Worm (Caenorhabditis elegans): ENCODE results near the gene nhr-59.
A peak's percentile ranks its signal among the peaks of the same experiment; 100 is the strongest.

The nhr-59 gene

ce11 chrV:2308246-2308645 is 30.2 kb upstream of the nhr-59 start:
- TF ChIP-seq jun-1 (tag; optimal IDR thresholded peaks at IDR 0.05) (peak; percentile 46), fkh-2 (tag; optimal IDR thresholded peaks at IDR 0.05) (no peak), pqm-1 (tag; optimal IDR thresholded peaks at IDR 0.05) (peak; percentile 44), ceh-16 (tag; optimal IDR thresholded peaks at IDR 0.05) (no peak), elt-2 (tag; optimal IDR thresholded peaks at IDR 0.05) (peak; percentile 99)

- TF ChIP-seq elt-3 (tag; optimal IDR thresholded peaks at IDR 0.05) (no peak), hmg-11 (tag; optimal IDR thresholded peaks at IDR 0.05) (no peak), ceh-9 (tag; optimal IDR thresholded peaks at IDR 0.05) (no peak), skn-1 (tag; optimal IDR thresholded peaks at IDR 0.05) (no peak), lin-15B (tag; optimal IDR thresholded peaks at IDR 0.05) (no peak), nhr-237 (tag; optimal IDR thresholded peaks at IDR 0.05) (no peak), ztf-4 (tag; optimal IDR thresholded peaks at IDR 0.05) (no peak), lin-39 (tag; optimal IDR thresholded peaks at IDR 0.05) (no peak), ceh-16 (tag; optimal IDR thresholded peaks at IDR 0.05) (no peak), nhr-28 (tag; optimal IDR thresholded peaks at IDR 0.05) (no peak), jun-1 (tag; optimal IDR thresholded peaks at IDR 0.05) (no peak), pqm-1 (tag; optimal IDR thresholded peaks at IDR 0.05) (no peak), elt-2 (tag; optimal IDR thresholded peaks at IDR 0.05) (no peak), lsy-12 (tag; optimal IDR thresholded peaks at IDR 0.05) (no peak), ztf-11 (tag; optimal IDR thresholded peaks at IDR 0.05) (no peak)
Measured at ce11 chrV:2306383-2306782, 28.3 kb upstream of the nhr-59 start.

ce11 chrV:2303775-2304174 is 25.7 kb upstream of the nhr-59 start, which contains the start of gene irld-15:
Gene irld-15 (minus strand): TSS chrV:2303875.
- TF ChIP-seq nhr-23 (tag; optimal IDR thresholded peaks at IDR 0.05) (no peak), nfya-1 (tag; optimal IDR thresholded peaks at IDR 0.05; ENCODE audit: insufficient read depth) (no peak), tbx-2 (tag; optimal IDR thresholded peaks at IDR 0.05) (no peak), fos-1 (tag; optimal IDR thresholded peaks at IDR 0.05) (no peak), aly-2 (tag; optimal IDR thresholded peaks at IDR 0.05) (no peak), fkh-2 (tag; optimal IDR thresholded peaks at IDR 0.05) (no peak)

ce11 chrV:2300905-2301304 is 22.8 kb upstream of the nhr-59 start, which contains the start of gene Y19D10B.8:
Gene Y19D10B.8 (minus strand): TSS chrV:2301005.
- TF ChIP-seq ceh-28 (tag; optimal IDR thresholded peaks at IDR 0.05), result no peak
- no peak for TF ChIP-seq nhr-25 (tag; optimal IDR thresholded peaks at IDR 0.05)
- no peak for TF ChIP-seq jun-1 (tag; optimal IDR thresholded peaks at IDR 0.05)
- no peak for TF ChIP-seq skn-1 (tag; optimal IDR thresholded peaks at IDR 0.05)
- TF ChIP-seq ztf-4 (tag; optimal IDR thresholded peaks at IDR 0.05), result no peak
- TF ChIP-seq ztf-11 (tag; optimal IDR thresholded peaks at IDR 0.05), result no peak
- no peak for TF ChIP-seq daf-12 (tag; optimal IDR thresholded peaks at IDR 0.05)
- TF ChIP-seq nhr-11 (tag; optimal IDR thresholded peaks at IDR 0.05), result no peak
- TF ChIP-seq fkh-10 (GFP tag; optimal IDR thresholded peaks at IDR 0.05), result no peak

ce11 chrV:2294577-2294976 is 16.5 kb upstream of the nhr-59 start, which contains the start of gene nhr-226:
Gene nhr-226 (plus strand): TSS chrV:2294877.
- TF ChIP-seq unc-39 (tag; optimal IDR thresholded peaks at IDR 0.05), result no peak
- peak; percentile 31 for TF ChIP-seq pqm-1 (tag; optimal IDR thresholded peaks at IDR 0.05)
- no peak for TF ChIP-seq R02D3.7 (tag; optimal IDR thresholded peaks at IDR 0.05)
- TF ChIP-seq aly-2 (tag; optimal IDR thresholded peaks at IDR 0.05), result no peak
- no peak for TF ChIP-seq ztf-4 (tag; optimal IDR thresholded peaks at IDR 0.05)
- no peak for TF ChIP-seq ztf-11 (tag; optimal IDR thresholded peaks at IDR 0.05)
- TF ChIP-seq elt-2 (tag; optimal IDR thresholded peaks at IDR 0.05), result peak; percentile 44
- no peak for TF ChIP-seq daf-12 (tag; optimal IDR thresholded peaks at IDR 0.05)

- TF ChIP-seq hmg-11 (tag; optimal IDR thresholded peaks at IDR 0.05) (no peak), zag-1 (tag; optimal IDR thresholded peaks at IDR 0.05) (no peak), R02D3.7 (tag; optimal IDR thresholded peaks at IDR 0.05) (no peak), mdl-1 (tag; optimal IDR thresholded peaks at IDR 0.05) (no peak), nhr-67 (tag; optimal IDR thresholded peaks at IDR 0.05) (no peak), elt-2 (tag; optimal IDR thresholded peaks at IDR 0.05) (peak; percentile 37), nfya-1 (tag; optimal IDR thresholded peaks at IDR 0.05; ENCODE audit: insufficient read depth) (no peak), ceh-28 (tag; optimal IDR thresholded peaks at IDR 0.05) (no peak)
Measured at ce11 chrV:2292240-2292639, 14.2 kb upstream of the nhr-59 start, which contains the start of gene nhr-115. Gene nhr-115 (plus strand): TSS chrV:2292540.

All from whole organism, L3 larva.